Worm (Caenorhabditis elegans): Measurements from ENCODE around the gene gid-8.
A peak's percentile ranks its signal among the peaks of the same experiment; 100 is the strongest.

Gene gid-8

ce11 chrV:1464543-1465040 is 3.0 kb upstream of the gid-8 start, which contains the start of the genes fpn-1.2 and pqn-54:
Gene fpn-1.2, minus strand, starts transcription at chrV:1464699.
Gene pqn-54, plus strand, starts transcription at chrV:1464990.
- peak; percentile 27 for TF ChIP-seq elt-2 (tag; optimal IDR thresholded peaks at IDR 0.05)
- no peak for TF ChIP-seq pag-3 (tag; optimal IDR thresholded peaks at IDR 0.05; ENCODE audit: borderline replicate concordance)
- no peak for TF ChIP-seq ceh-45 (GFP tag; IDR thresholded peaks at IDR 0.05)

- TF ChIP-seq dmd-4 (tag; optimal IDR thresholded peaks at IDR 0.05; ENCODE audit: borderline replicate concordance) (no peak), elt-4 (tag; optimal IDR thresholded peaks at IDR 0.05) (peak; percentile 48)
Measured at ce11 chrV:1465932-1466331, 1.6 kb upstream of the gid-8 start.

- no peak for TF ChIP-seq C38D4.7 (GFP tag; optimal IDR thresholded peaks at IDR 0.05)
- TF ChIP-seq hlh-30 (tag; optimal IDR thresholded peaks at IDR 0.05; ENCODE audit: insufficient read depth): peak; percentile 90
- peak; percentile 17 for TF ChIP-seq unc-55 (GFP tag; optimal IDR thresholded peaks at IDR 0.05)
- TF ChIP-seq nhr-232 (tag; optimal IDR thresholded peaks at IDR 0.05): no peak
- no peak for TF ChIP-seq unc-42 (tag; optimal IDR thresholded peaks at IDR 0.05)
- TF ChIP-seq ceh-48 (tag; optimal IDR thresholded peaks at IDR 0.05): peak; percentile 66
- no peak for TF ChIP-seq lin-11 (tag; optimal IDR thresholded peaks at IDR 0.05)
- TF ChIP-seq F13H6.1 (tag; optimal IDR thresholded peaks at IDR 0.05): no peak
- TF ChIP-seq unc-86 (tag; optimal IDR thresholded peaks at IDR 0.05): no peak
Measured at ce11 chrV:1466949-1467348, 595 bp upstream of the gid-8 start.

DNA sequence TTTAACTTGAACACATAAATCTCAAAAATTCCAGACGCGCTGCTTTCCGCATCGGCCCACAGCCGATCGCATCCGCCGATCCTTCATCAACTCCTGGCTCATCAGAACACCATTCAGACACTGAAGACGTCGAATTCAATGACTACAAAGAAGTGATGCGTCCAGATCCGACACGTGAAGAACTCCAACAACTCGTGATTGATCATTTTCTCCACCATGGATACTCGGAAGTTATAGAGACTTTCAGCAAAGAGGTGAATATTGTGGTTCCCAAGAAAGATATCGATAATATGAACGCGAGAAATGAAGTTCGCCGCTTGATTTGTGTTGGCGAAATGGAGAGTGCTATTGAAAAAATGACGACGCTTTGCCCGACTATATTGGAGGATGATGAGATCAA is 1.4 kb downstream of the gid-8 start:
- TF ChIP-seq K09A11.1 (tag; optimal IDR thresholded peaks at IDR 0.05; ENCODE audit: insufficient read depth) (no peak), rnt-1 (tag; optimal IDR thresholded peaks at IDR 0.05) (no peak), pag-3 (tag; optimal IDR thresholded peaks at IDR 0.05; ENCODE audit: borderline replicate concordance) (no peak), tbx-7 (tag; optimal IDR thresholded peaks at IDR 0.05) (no peak), ceh-18 (tag; optimal IDR thresholded peaks at IDR 0.05) (no peak), odd-2 (tag; optimal IDR thresholded peaks at IDR 0.05) (no peak), fkh-6 (tag; optimal IDR thresholded peaks at IDR 0.05) (no peak), dve-1 (tag; optimal IDR thresholded peaks at IDR 0.05) (no peak), npax-4 (tag; optimal IDR thresholded peaks at IDR 0.05) (no peak), madf-2 (tag; optimal IDR thresholded peaks at IDR 0.05) (no peak), C08G9.2 (tag; optimal IDR thresholded peaks at IDR 0.05) (no peak), ahr-1 (tag; optimal IDR thresholded peaks at IDR 0.05) (no peak), mec-3 (tag; optimal IDR thresholded peaks at IDR 0.05; ENCODE audit: borderline replicate concordance) (no peak), lim-6 (tag; optimal IDR thresholded peaks at IDR 0.05) (no peak), dmd-4 (tag; optimal IDR thresholded peaks at IDR 0.05; ENCODE audit: borderline replicate concordance) (no peak), ets-4 (tag; optimal IDR thresholded peaks at IDR 0.05) (no peak), unc-55 (GFP tag; optimal IDR thresholded peaks at IDR 0.05) (no peak)

DNA sequence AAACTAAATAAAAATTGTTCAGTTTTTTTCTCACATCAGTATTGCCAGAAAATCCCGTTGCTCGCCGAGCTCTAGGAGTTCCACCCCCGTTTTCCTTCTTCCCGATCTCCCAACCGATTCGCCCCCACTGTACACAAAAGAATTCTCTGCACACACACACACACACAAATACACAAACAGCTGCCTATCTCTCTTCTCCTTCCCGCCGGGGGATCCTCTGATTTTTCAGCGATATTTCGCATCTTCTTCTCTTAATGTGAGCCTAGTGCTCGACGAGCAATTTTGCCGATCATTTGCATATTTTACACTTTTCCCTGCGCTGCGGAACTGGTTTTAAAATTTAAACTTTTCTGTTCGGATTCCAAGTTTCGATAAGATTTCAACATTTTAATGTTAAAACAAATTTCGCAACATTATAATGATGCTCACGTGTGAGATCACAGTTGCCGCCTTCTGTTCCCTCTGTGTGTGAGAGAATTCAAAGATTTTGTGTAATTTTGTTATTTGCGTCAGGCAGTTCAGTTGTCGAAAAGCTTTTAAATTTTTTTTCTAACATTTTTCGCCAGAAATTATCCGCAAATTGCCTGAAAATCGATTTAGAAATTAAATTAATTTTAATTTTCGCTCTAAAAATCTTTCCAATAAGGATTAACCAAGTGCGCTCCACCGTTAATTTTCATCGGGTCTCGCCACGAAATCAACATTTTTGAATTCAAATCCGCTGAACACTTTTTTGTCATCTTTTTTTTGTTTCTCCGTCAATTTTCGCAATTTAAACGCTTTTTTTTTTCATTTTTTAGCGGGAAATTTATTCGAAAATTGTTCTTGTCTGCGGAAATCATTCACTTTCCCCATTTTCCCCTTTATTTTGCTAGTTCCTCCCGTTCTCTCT is 3.8 kb downstream of the gid-8 start:
- no peak for TF ChIP-seq C38D4.7 (GFP tag; optimal IDR thresholded peaks at IDR 0.05)
- TF ChIP-seq unc-3 (GFP tag; conservative IDR thresholded peaks at IDR 0.05): no peak
- no peak for TF ChIP-seq unc-3 (tag; optimal IDR thresholded peaks at IDR 0.05)
- TF ChIP-seq zip-5 (tag; optimal IDR thresholded peaks at IDR 0.05): no peak
- TF ChIP-seq ahr-1 (tag; optimal IDR thresholded peaks at IDR 0.05): no peak
- TF ChIP-seq npax-4 (tag; optimal IDR thresholded peaks at IDR 0.05): no peak
- peak; percentile 83 for TF ChIP-seq ceh-18 (tag; optimal IDR thresholded peaks at IDR 0.05)
- peak; percentile 5 for TF ChIP-seq syd-9 (tag; optimal IDR thresholded peaks at IDR 0.05)
- TF ChIP-seq tbx-2 (tag; optimal IDR thresholded peaks at IDR 0.05): peak; percentile 20
- no peak for TF ChIP-seq sdc-2 (tag; optimal IDR thresholded peaks at IDR 0.05)
- TF ChIP-seq tbx-7 (tag; optimal IDR thresholded peaks at IDR 0.05): no peak
- no peak for TF ChIP-seq fax-1 (tag; optimal IDR thresholded peaks at IDR 0.05)
- no peak for TF ChIP-seq ceh-2 (tag; optimal IDR thresholded peaks at IDR 0.05)
- TF ChIP-seq hlh-8 (tag; optimal IDR thresholded peaks at IDR 0.05): no peak
- no peak for TF ChIP-seq madf-2 (tag; optimal IDR thresholded peaks at IDR 0.05)
- TF ChIP-seq unc-55 (GFP tag; optimal IDR thresholded peaks at IDR 0.05): no peak
- TF ChIP-seq hlh-30 (tag; optimal IDR thresholded peaks at IDR 0.05; ENCODE audit: insufficient read depth): no peak
- no peak for TF ChIP-seq mec-3 (tag; optimal IDR thresholded peaks at IDR 0.05; ENCODE audit: borderline replicate concordance)
- TF ChIP-seq pax-1 (tag; optimal IDR thresholded peaks at IDR 0.05): no peak
- TF ChIP-seq C08G9.2 (tag; optimal IDR thresholded peaks at IDR 0.05): no peak
- TF ChIP-seq unc-42 (tag; optimal IDR thresholded peaks at IDR 0.05): peak; percentile 64
- no peak for TF ChIP-seq ceh-48 (tag; optimal IDR thresholded peaks at IDR 0.05)
- TF ChIP-seq che-1 (tag; optimal IDR thresholded peaks at IDR 0.05): no peak
- TF ChIP-seq pat-9 (tag; optimal IDR thresholded peaks at IDR 0.05): peak; percentile 23
- TF ChIP-seq rnt-1 (tag; optimal IDR thresholded peaks at IDR 0.05): peak; percentile 18
- no peak for TF ChIP-seq ceh-45 (GFP tag; IDR thresholded peaks at IDR 0.05)
